Worm (Caenorhabditis elegans) whole organism, L3 larva: ENCODE results near the gene his-8.

Source experiments
- aly-2 ChIP-seq: fragments of 150-350 bp; optimal IDR thresholded peaks from 2 replicates; lab custom pipeline; 2014; ENCODE audit warnings: missing biosample characterization, missing genetic modification characterization
- ceh-16 ChIP-seq: sonication (generic microtip); optimal IDR thresholded peaks from 2 replicates; lab custom pipeline; 2017; ENCODE audit warnings: missing biosample characterization, missing genetic modification characterization
- ceh-28 ChIP-seq: fragments of 150-350 bp; optimal IDR thresholded peaks from 2 replicates; lab custom pipeline; 2014; ENCODE audit warnings: missing biosample characterization, missing genetic modification reagents, missing genetic modification characterization
- ceh-82 ChIP-seq: fragments of 150-350 bp; optimal IDR thresholded peaks from 2 replicates; lab custom pipeline; 2014; ENCODE audit warnings: missing biosample characterization, missing genetic modification characterization
- ceh-9 ChIP-seq: sonication (generic microtip); optimal IDR thresholded peaks from 2 replicates; lab custom pipeline; 2018; ENCODE audit warnings: missing biosample characterization, missing genetic modification characterization
- daf-12 ChIP-seq: fragments of 150-350 bp; optimal IDR thresholded peaks from 2 replicates; lab custom pipeline; 2014; ENCODE audit warnings: missing biosample characterization, missing genetic modification reagents, missing genetic modification characterization
- egl-27 ChIP-seq: sonication (generic microtip); optimal IDR thresholded peaks from 4 replicates; lab custom pipeline; 2017; ENCODE audit warnings: missing biosample characterization, missing genetic modification reagents, missing genetic modification characterization
- egl-5 ChIP-seq: fragments of 150-350 bp; optimal IDR thresholded peaks from 2 replicates; lab custom pipeline; 2017; ENCODE audit warnings: missing biosample characterization, missing genetic modification reagents, missing genetic modification characterization, inconsistent platforms
- eor-1 ChIP-seq, 2 experiments: fragments of 150-350 bp; optimal IDR thresholded peaks; 2 replicates each; lab custom pipeline; 2014 to 2018; ENCODE audit warnings: missing biosample characterization in 2 of 2, missing genetic modification characterization in 2 of 2
- fkh-10 ChIP-seq: sonication (generic microtip); optimal IDR thresholded peaks from 2 replicates; lab custom pipeline; 2017; ENCODE audit warnings: missing biosample characterization, missing genetic modification reagents, missing genetic modification characterization
- fos-1 ChIP-seq: fragments of 150-350 bp; optimal IDR thresholded peaks from 2 replicates; lab custom pipeline; 2014; ENCODE audit warnings: missing biosample characterization, missing genetic modification characterization
- hmg-11 ChIP-seq: sonication (generic microtip); optimal IDR thresholded peaks from 2 replicates; lab custom pipeline; 2016; ENCODE audit warnings: missing genetic modification characterization, missing compliant biosample characterization
- jun-1 ChIP-seq: fragments of 150-350 bp; optimal IDR thresholded peaks from 2 replicates; lab custom pipeline; 2014; ENCODE audit warnings: missing biosample characterization, missing genetic modification reagents, missing genetic modification characterization
- lin-15B ChIP-seq: fragments of 150-350 bp; optimal IDR thresholded peaks from 2 replicates; lab custom pipeline; 2014; ENCODE audit warnings: missing biosample characterization, missing genetic modification characterization
- lin-39 ChIP-seq: fragments of 150-350 bp; optimal IDR thresholded peaks from 2 replicates; lab custom pipeline; 2018; ENCODE audit warnings: missing biosample characterization, missing genetic modification reagents, missing genetic modification characterization
- lsy-12 ChIP-seq: sonication (generic microtip); optimal IDR thresholded peaks from 2 replicates; lab custom pipeline; 2016; ENCODE audit warnings: mild to moderate bottlenecking, missing genetic modification characterization, missing compliant biosample characterization
- mml-1 ChIP-seq: fragments of 150-350 bp; sonication (generic microtip); optimal IDR thresholded peaks from 3 replicates; lab custom pipeline; 2014; ENCODE audit warnings: missing biosample characterization, missing genetic modification characterization
- nfya-1 ChIP-seq: sonication (generic microtip); optimal IDR thresholded peaks from 2 replicates; lab custom pipeline; 2017; ENCODE audit warnings: missing genetic modification characterization, mild to moderate bottlenecking, missing compliant biosample characterization, antibody characterized with exemption, moderate library complexity; ENCODE audit not compliant: insufficient read depth
- nhr-11 ChIP-seq: fragments of 150-350 bp; optimal IDR thresholded peaks from 2 replicates; lab custom pipeline; 2014; ENCODE audit warnings: missing biosample characterization, missing genetic modification characterization
- nhr-237 ChIP-seq: fragments of 150-350 bp; optimal IDR thresholded peaks from 2 replicates; lab custom pipeline; 2014; ENCODE audit warnings: missing biosample characterization, missing genetic modification characterization
- nhr-25 ChIP-seq: sonication (generic microtip); optimal IDR thresholded peaks from 2 replicates; lab custom pipeline; 2017; ENCODE audit warnings: missing biosample characterization, missing genetic modification characterization
- nhr-28 ChIP-seq: fragments of 150-350 bp; optimal IDR thresholded peaks from 2 replicates; lab custom pipeline; 2014; ENCODE audit warnings: missing biosample characterization, missing genetic modification characterization
- nhr-43 ChIP-seq: sonication (generic microtip); optimal IDR thresholded peaks from 2 replicates; lab custom pipeline; 2016; ENCODE audit warnings: mild to moderate bottlenecking, missing genetic modification characterization, missing compliant biosample characterization; ENCODE audit not compliant: poor library complexity, severe bottlenecking
- nhr-67 ChIP-seq: fragments of 150-350 bp; optimal IDR thresholded peaks from 2 replicates; lab custom pipeline; 2014; ENCODE audit warnings: missing biosample characterization, missing genetic modification characterization
- nhr-77 ChIP-seq: fragments of 150-350 bp; optimal IDR thresholded peaks from 2 replicates; lab custom pipeline; 2014; ENCODE audit warnings: missing biosample characterization, missing genetic modification characterization
- pqm-1 ChIP-seq: fragments of 150-350 bp; optimal IDR thresholded peaks from 2 replicates; lab custom pipeline; 2017; ENCODE audit warnings: missing biosample characterization, missing genetic modification characterization, inconsistent platforms
- skn-1 ChIP-seq: fragments of 150-350 bp; optimal IDR thresholded peaks from 2 replicates; lab custom pipeline; 2014; ENCODE audit warnings: missing biosample characterization, missing genetic modification characterization
- tbx-2 ChIP-seq: sonication (generic microtip); optimal IDR thresholded peaks from 2 replicates; lab custom pipeline; 2016; ENCODE audit warnings: mild to moderate bottlenecking, missing genetic modification characterization, missing compliant biosample characterization
- unc-62 ChIP-seq: fragments of 150-350 bp; sonication (generic microtip); optimal IDR thresholded peaks from 4 replicates; lab custom pipeline; 2014; ENCODE audit warnings: missing biosample characterization, missing genetic modification reagents, missing genetic modification characterization
- zag-1 ChIP-seq: fragments of 150-350 bp; optimal IDR thresholded peaks from 2 replicates; lab custom pipeline; 2014; ENCODE audit warnings: missing biosample characterization, missing genetic modification characterization

his-8 gene

DNA sequence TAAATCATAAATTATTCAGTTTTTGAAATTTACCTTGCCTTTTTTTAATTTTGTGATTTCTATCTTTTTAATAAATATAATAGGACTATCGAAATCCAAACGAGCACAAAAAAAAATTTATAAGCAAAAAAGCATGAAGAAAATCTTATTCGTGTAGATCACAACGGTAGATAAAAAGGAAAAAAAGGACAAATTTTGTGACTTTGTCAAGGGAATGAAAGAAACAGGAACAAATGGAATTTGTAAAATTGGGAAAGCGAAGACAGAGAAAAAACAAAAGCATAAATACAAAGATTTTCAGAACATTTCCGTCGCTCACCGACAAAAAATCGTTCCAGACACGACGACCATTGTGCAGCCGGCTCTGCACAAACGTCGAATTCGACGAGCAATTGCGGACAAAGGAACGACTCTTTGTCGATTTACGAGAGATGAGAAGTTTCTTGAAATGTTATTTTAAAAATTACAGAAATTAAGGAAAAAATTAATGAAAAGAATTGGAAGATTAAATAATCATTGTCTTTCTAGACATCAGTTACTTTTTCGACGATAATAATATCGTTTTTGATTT lies 14.0 kb downstream of the his-8 start, which contains the start of gene F45F2.10 (continued):
- TF ChIP-seq jun-1 (tag; lab: Kevin White, UChicago) (no peak), nhr-43 (tag; lab: Kevin White, UChicago) (no peak), zag-1 (tag; lab: Kevin White, UChicago) (no peak), ceh-9 (tag; lab: Kevin White, UChicago) (no peak), nhr-77 (tag; lab: Kevin White, UChicago) (no peak), skn-1 (tag; lab: Kevin White, UChicago) (no peak), lin-39 (tag; lab: Kevin White, UChicago) (peak; percentile 10), lin-15B (tag; lab: Kevin White, UChicago) (peak; percentile 9), fos-1 (tag; lab: Kevin White, UChicago) (no peak)

DNA sequence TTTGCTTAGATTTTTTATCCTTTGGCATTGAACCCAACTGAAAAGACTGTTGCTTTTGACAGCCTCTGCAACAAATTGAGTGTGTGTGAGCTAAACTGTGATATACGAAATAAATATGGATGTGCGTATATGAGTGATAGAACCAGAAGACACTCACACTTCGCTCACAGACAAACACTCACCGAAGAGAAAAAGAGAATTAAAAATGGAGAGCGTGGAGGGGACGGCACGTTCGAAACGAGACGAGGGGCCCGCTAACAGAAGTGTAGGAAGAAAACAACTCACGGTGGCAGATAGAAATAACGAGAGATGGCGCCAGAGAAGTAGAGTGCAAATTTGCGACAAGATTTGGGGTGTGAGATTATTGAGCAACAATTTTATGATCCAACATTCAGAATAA lies 14.6 kb downstream of the his-8 start:
- peak; percentile 39 for TF ChIP-seq lin-39 (tag; lab: Kevin White, UChicago)
- TF ChIP-seq nhr-67 (tag; lab: Kevin White, UChicago): no peak
- peak; percentile 54 for TF ChIP-seq nfya-1 (tag; lab: Kevin White, UChicago)
- peak; percentile 53 for TF ChIP-seq hmg-11

DNA sequence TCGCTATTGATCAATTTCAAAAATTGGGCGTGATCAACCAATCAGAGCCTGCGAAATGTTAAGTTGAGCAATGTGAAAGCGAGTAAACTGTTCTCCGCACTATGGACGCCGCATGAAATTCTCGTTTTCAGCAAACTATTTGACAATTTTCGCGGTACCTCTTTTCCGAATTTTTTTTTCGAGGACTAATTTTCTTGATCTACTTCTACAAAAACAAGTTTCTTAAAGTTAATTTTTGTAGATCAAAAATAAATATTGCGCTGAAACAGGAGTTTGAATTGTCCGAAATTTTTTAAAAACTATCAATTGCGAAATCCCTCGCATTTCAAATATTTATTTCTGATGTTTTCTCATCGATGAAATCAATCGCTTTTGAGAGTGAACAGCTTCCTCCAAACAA lies 15.2 kb downstream of the his-8 start:
- TF ChIP-seq nhr-237 (tag; lab: Kevin White, UChicago) (no peak), skn-1 (tag; lab: Kevin White, UChicago) (no peak), fkh-10 (no peak), nhr-43 (tag; lab: Kevin White, UChicago) (no peak), nhr-25 (tag; lab: Kevin White, UChicago) (no peak), aly-2 (tag; lab: Kevin White, UChicago) (no peak), jun-1 (tag; lab: Kevin White, UChicago) (no peak), lsy-12 (no peak), nfya-1 (tag; lab: Kevin White, UChicago) (no peak), mml-1 (tag; lab: Kevin White, UChicago) (no peak), ceh-16 (tag; lab: Kevin White, UChicago) (no peak), eor-1 (tag; optimal IDR thresholded peaks at IDR 0.05; lab: Kevin White, UChicago) (no peak), ceh-28 (no peak), egl-5 (tag; lab: Kevin White, UChicago) (no peak), daf-12 (tag; lab: Kevin White, UChicago) (no peak), ceh-82 (tag; lab: Kevin White, UChicago) (no peak), nhr-28 (no peak), lin-15B (tag; lab: Kevin White, UChicago) (no peak), nhr-11 (tag; lab: Kevin White, UChicago) (no peak), zag-1 (tag; lab: Kevin White, UChicago) (no peak)

DNA sequence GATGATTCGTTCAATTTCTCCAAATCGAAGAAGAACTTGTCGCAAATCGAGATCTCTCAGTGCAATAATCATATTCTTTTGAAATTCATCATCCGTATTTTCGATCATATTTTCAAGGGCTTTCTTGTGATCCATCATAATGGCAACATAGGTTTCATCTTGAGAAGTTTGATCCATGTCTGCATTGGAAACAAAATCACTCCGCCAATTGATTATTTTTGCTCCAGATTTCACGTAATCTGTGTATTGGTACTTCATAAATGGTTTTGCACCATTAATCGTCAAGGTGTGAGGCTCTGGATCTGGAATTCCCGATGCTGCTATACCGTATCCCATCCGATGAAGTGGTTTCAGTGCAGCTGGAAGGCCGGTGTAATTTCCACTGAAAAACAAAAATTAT lies 16.5 kb downstream of the his-8 start:
- TF ChIP-seq nhr-43 (tag; lab: Kevin White, UChicago): no peak
- TF ChIP-seq fkh-10: no peak
- TF ChIP-seq nhr-237 (tag; lab: Kevin White, UChicago): no peak
- no peak for TF ChIP-seq tbx-2 (tag; lab: Kevin White, UChicago)
- no peak for TF ChIP-seq ceh-82 (tag; lab: Kevin White, UChicago)
- TF ChIP-seq eor-1 (tag; optimal IDR thresholded peaks at IDR 0.05; lab: Kevin White, UChicago): no peak
- TF ChIP-seq unc-62 (GFP tag; lab: Kevin White, UChicago): no peak
- no peak for TF ChIP-seq lsy-12

DNA sequence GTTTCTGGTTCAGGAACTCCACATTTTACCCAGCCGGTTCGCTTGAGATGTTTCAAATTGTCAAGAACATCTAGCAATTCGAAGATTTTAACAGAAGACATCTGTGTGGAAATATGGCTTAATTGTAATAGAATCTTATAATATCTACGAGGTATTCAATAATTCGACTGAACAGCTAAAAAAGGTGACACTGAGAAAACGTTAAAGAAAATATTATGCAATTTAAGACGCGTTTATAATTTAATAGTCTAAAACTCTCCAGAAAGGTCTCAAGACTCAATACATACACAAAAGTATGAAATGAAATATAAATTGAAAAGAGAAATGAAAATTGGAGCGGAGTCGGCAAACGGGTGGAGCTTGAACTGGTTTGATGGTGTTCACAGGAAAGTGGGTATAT lies 19.5 kb downstream of the his-8 start, which contains the start of gene F45F2.9:
Gene F45F2.9, minus strand, starts transcription at position 101 of the 400 bp plus-strand sequence.
- TF ChIP-seq egl-27 (tag; lab: Kevin White, UChicago) (no peak), nfya-1 (tag; lab: Kevin White, UChicago) (no peak), nhr-25 (tag; lab: Kevin White, UChicago) (no peak), nhr-11 (tag; lab: Kevin White, UChicago) (no peak), nhr-237 (tag; lab: Kevin White, UChicago) (no peak), fkh-10 (no peak), eor-1 (tag; optimal IDR thresholded peaks at IDR 0.05; lab: Kevin White, UChicago) (no peak), mml-1 (tag; lab: Kevin White, UChicago) (no peak), pqm-1 (tag; lab: Kevin White, UChicago) (no peak), skn-1 (tag; lab: Kevin White, UChicago) (no peak)
